Fruit fly (Drosophila melanogaster) whole organism, embryonic: Measurements from ENCODE around the gene CG42487.

Source experiments
- Ada2b ChIP-seq: fragments of 200-800 bp; sonication (Bioruptor generic); IDR thresholded peaks from 2 replicates; pipeline ENCODE4 v1.3.6; 2022; ENCODE audit warnings: missing biosample characterization, missing genetic modification characterization
- Atf6 ChIP-seq: fragments of 200-800 bp; sonication (Bioruptor generic); IDR thresholded peaks from 2 replicates; pipeline ENCODE4 v1.3.6; 2022; ENCODE audit warnings: missing biosample characterization, missing genetic modification characterization
- CG1024 ChIP-seq: fragments of 200-800 bp; sonication (Bioruptor generic); IDR thresholded peaks from 2 replicates; pipeline ENCODE4 v1.3.6; 2022; ENCODE audit warnings: missing biosample characterization, missing genetic modification characterization
- CG12104 ChIP-seq: fragments of 200-800 bp; sonication (Bioruptor generic); optimal IDR thresholded peaks from 3 replicates; lab custom pipeline; 2016; ENCODE audit warnings: missing biosample characterization, missing genetic modification characterization
- CG12391 ChIP-seq: fragments of 200-800 bp; sonication (Bioruptor generic); optimal IDR thresholded peaks from 3 replicates; lab custom pipeline; 2018; ENCODE audit warnings: missing biosample characterization, mild to moderate bottlenecking, missing genetic modification characterization, moderate library complexity
- CG13424 ChIP-seq: fragments of 200-800 bp; sonication (Bioruptor generic); optimal IDR thresholded peaks from 2 replicates; lab custom pipeline; 2019; ENCODE audit warnings: missing biosample characterization, mild to moderate bottlenecking, missing genetic modification characterization, moderate library complexity
- CG13894 ChIP-seq: fragments of 200-800 bp; sonication (Bioruptor generic); optimal IDR thresholded peaks from 3 replicates; lab custom pipeline; 2018; ENCODE audit warnings: missing biosample characterization, mild to moderate bottlenecking, missing genetic modification characterization, moderate library complexity
- CG15011 ChIP-seq: fragments of 200-800 bp; sonication (Bioruptor generic); optimal IDR thresholded peaks from 3 replicates; lab custom pipeline; 2018; ENCODE audit warnings: missing biosample characterization, mild to moderate bottlenecking, missing genetic modification characterization
- CG1529 ChIP-seq: fragments of 200-800 bp; sonication (Bioruptor generic); optimal IDR thresholded peaks from 3 replicates; lab custom pipeline; 2018; ENCODE audit warnings: missing biosample characterization, missing genetic modification characterization
- CG15696 ChIP-seq: fragments of 200-800 bp; sonication (Bioruptor generic); optimal IDR thresholded peaks from 2 replicates; lab custom pipeline; 2019; ENCODE audit warnings: missing biosample characterization, mild to moderate bottlenecking, missing genetic modification characterization, moderate library complexity
- CG16813 ChIP-seq: fragments of 200-800 bp; sonication (Bioruptor generic); IDR thresholded peaks from 3 replicates; pipeline ENCODE4 v1.3.6; 2022; ENCODE audit warnings: missing biosample characterization, missing genetic modification characterization; ENCODE audit not compliant: partially characterized antibody
- CG16863 ChIP-seq: fragments of 200-800 bp; sonication (Bioruptor generic); optimal IDR thresholded peaks from 3 replicates; lab custom pipeline; 2016; ENCODE audit warnings: missing biosample characterization, missing genetic modification characterization
- CG17385 ChIP-seq: fragments of 200-800 bp; sonication (Bioruptor generic); optimal IDR thresholded peaks from 3 replicates; lab custom pipeline; 2018; ENCODE audit warnings: missing biosample characterization, mild to moderate bottlenecking, missing genetic modification characterization
- CG1792 ChIP-seq: fragments of 200-800 bp; sonication (Bioruptor generic); optimal IDR thresholded peaks from 2 replicates; lab custom pipeline; 2016; ENCODE audit warnings: missing biosample characterization, missing genetic modification characterization
- CG18011 ChIP-seq: fragments of 200-800 bp; sonication (Bioruptor generic); optimal IDR thresholded peaks from 2 replicates; lab custom pipeline; 2017; ENCODE audit warnings: missing biosample characterization, missing genetic modification characterization, mild to moderate bottlenecking, moderate library complexity, missing genotype
- CG2889 ChIP-seq: fragments of 200-800 bp; sonication (Bioruptor generic); IDR thresholded peaks from 3 replicates; pipeline ENCODE4 v1.3.6; 2022; ENCODE audit warnings: missing biosample characterization, missing genetic modification characterization
- CG30020 ChIP-seq: fragments of 200-800 bp; optimal IDR thresholded peaks from 2 replicates; lab custom pipeline; 2019; ENCODE audit warnings: missing biosample characterization, mild to moderate bottlenecking, missing genetic modification characterization, moderate library complexity
- CG31365 ChIP-seq: fragments of 200-800 bp; sonication (Bioruptor generic); optimal IDR thresholded peaks from 2 replicates; lab custom pipeline; 2018; ENCODE audit warnings: missing biosample characterization, mild to moderate bottlenecking, missing genetic modification characterization
- CG3281 ChIP-seq: fragments of 200-800 bp; sonication (Bioruptor generic); optimal IDR thresholded peaks from 3 replicates; lab custom pipeline; 2017; ENCODE audit warnings: missing biosample characterization, mild to moderate bottlenecking, missing genetic modification characterization
- CG33557 ChIP-seq: fragments of 200-800 bp; sonication (Bioruptor generic); optimal IDR thresholded peaks from 2 replicates; lab custom pipeline; 2019; ENCODE audit warnings: missing biosample characterization, mild to moderate bottlenecking, missing genetic modification characterization, moderate library complexity
- CG34224 ChIP-seq: fragments of 200-800 bp; sonication (Bioruptor generic); IDR thresholded peaks from 3 replicates; pipeline ENCODE4 v1.3.6; 2022; ENCODE audit warnings: missing biosample characterization, missing genetic modification characterization; ENCODE audit not compliant: partially characterized antibody
- CG4820 ChIP-seq: fragments of 200-800 bp; sonication (Bioruptor generic); optimal IDR thresholded peaks from 3 replicates; lab custom pipeline; 2016; ENCODE audit warnings: missing biosample characterization, missing genetic modification characterization
- CG5953 ChIP-seq: fragments of 200-800 bp; sonication (Bioruptor generic); IDR thresholded peaks from 2 replicates; pipeline ENCODE4 v1.3.6; 2022; ENCODE audit warnings: missing biosample characterization, missing genetic modification characterization
- CG6765 ChIP-seq: fragments of 200-800 bp; sonication (Bioruptor generic); optimal IDR thresholded peaks from 3 replicates; lab custom pipeline; 2017; ENCODE audit warnings: missing biosample characterization, mild to moderate bottlenecking, missing genetic modification characterization
- CG7786 ChIP-seq: fragments of 200-800 bp; sonication (Bioruptor generic); optimal IDR thresholded peaks from 2 replicates; lab custom pipeline; 2016; ENCODE audit warnings: missing biosample characterization, missing genetic modification characterization
- CG8765 ChIP-seq: fragments of 200-800 bp; sonication (Bioruptor generic); IDR thresholded peaks from 2 replicates; pipeline ENCODE4 v1.3.6; 2022; ENCODE audit warnings: missing biosample characterization, missing genetic modification characterization
- CG9437 ChIP-seq: fragments of 200-800 bp; sonication (Bioruptor generic); optimal IDR thresholded peaks from 2 replicates; lab custom pipeline; 2018; ENCODE audit warnings: missing biosample characterization, mild to moderate bottlenecking, missing genetic modification characterization
- CG9727 ChIP-seq: fragments of 200-800 bp; sonication (Bioruptor generic); optimal IDR thresholded peaks from 3 replicates; lab custom pipeline; 2017; ENCODE audit warnings: missing biosample characterization, mild to moderate bottlenecking, missing genetic modification characterization
- Dad ChIP-seq: fragments of 200-800 bp; sonication (Bioruptor generic); optimal IDR thresholded peaks from 3 replicates; lab custom pipeline; 2016; ENCODE audit warnings: missing biosample characterization, missing genetic modification characterization
- Doc2 ChIP-seq: fragments of 200-800 bp; sonication (Bioruptor generic); IDR thresholded peaks from 2 replicates; pipeline ENCODE4 v1.3.6; 2022; ENCODE audit warnings: missing biosample characterization, missing genetic modification characterization
- GATAe ChIP-seq: fragments of 200-800 bp; sonication (Bioruptor generic); conservative IDR thresholded peaks from 2 replicates; pipeline ENCODE4 v1.3.6; 2022; ENCODE audit warnings: missing biosample characterization, missing genetic modification characterization
- Gsc ChIP-seq: fragments of 200-800 bp; sonication (Bioruptor generic); IDR thresholded peaks from 2 replicates; pipeline ENCODE4 v1.3.6; 2022; ENCODE audit warnings: missing biosample characterization, missing genetic modification characterization
- H15 ChIP-seq: fragments of 200-800 bp; sonication (Bioruptor generic); IDR thresholded peaks from 3 replicates; pipeline ENCODE4 v1.3.6; 2022; ENCODE audit warnings: missing biosample characterization, missing genetic modification characterization
- HLH4C ChIP-seq: fragments of 200-800 bp; sonication (Bioruptor generic); IDR thresholded peaks from 3 replicates; pipeline ENCODE4 v1.3.6; 2022; ENCODE audit warnings: missing biosample characterization, missing genetic modification characterization; ENCODE audit not compliant: partially characterized antibody
- HmgZ ChIP-seq: fragments of 200-800 bp; sonication (Bioruptor generic); optimal IDR thresholded peaks from 2 replicates; lab custom pipeline; 2018; ENCODE audit warnings: missing biosample characterization, mild to moderate bottlenecking, missing genetic modification characterization
- Hmr ChIP-seq: fragments of 200-800 bp; sonication (Bioruptor generic); optimal IDR thresholded peaks from 3 replicates; lab custom pipeline; 2017; ENCODE audit warnings: mild to moderate bottlenecking, missing biosample characterization, missing genetic modification reagents, missing genetic modification characterization
- Hr78 ChIP-seq, 2 experiments: fragments of 200-800 bp in 1 of 2; fragments of >200 bp in 1 of 2; sonication (Bioruptor generic) in 1 of 2; optimal IDR thresholded peaks; 2 replicates each; lab custom pipeline; 2017 to 2019; ENCODE audit warnings: missing biosample characterization in 2 of 2, missing genetic modification characterization in 2 of 2, mild to moderate bottlenecking in 1 of 2, moderate library complexity in 1 of 2
- Lhr ChIP-seq: fragments of 200-800 bp; sonication (Bioruptor generic); optimal IDR thresholded peaks from 3 replicates; lab custom pipeline; 2017; ENCODE audit warnings: mild to moderate bottlenecking, missing biosample characterization, missing genetic modification reagents, missing genetic modification characterization
- chif ChIP-seq, 2 experiments: fragments of 200-800 bp; sonication (Bioruptor generic); optimal IDR thresholded peaks; 3 replicates each; lab custom pipeline; 2016; ENCODE audit warnings: missing biosample characterization in 2 of 2, missing genetic modification characterization in 2 of 2
- crol ChIP-seq: fragments of 200-800 bp; sonication (Bioruptor generic); IDR thresholded peaks from 2 replicates; pipeline ENCODE4 v1.3.6; 2022; ENCODE audit warnings: missing biosample characterization, missing genetic modification characterization
- disco-r ChIP-seq: fragments of 200-800 bp; sonication (Bioruptor generic); optimal IDR thresholded peaks from 2 replicates; lab custom pipeline; 2016; ENCODE audit warnings: missing biosample characterization, missing genetic modification characterization
- emc ChIP-seq: fragments of 200-800 bp; sonication (Bioruptor generic); optimal IDR thresholded peaks from 2 replicates; lab custom pipeline; 2016; ENCODE audit warnings: missing biosample characterization, missing genetic modification characterization
- fru ChIP-seq: fragments of >200 bp; optimal IDR thresholded peaks from 2 replicates; lab custom pipeline; 2017
- fu2 ChIP-seq: fragments of 200-800 bp; sonication (Bioruptor generic); optimal IDR thresholded peaks from 2 replicates; lab custom pipeline; 2016; ENCODE audit warnings: missing biosample characterization, missing genetic modification characterization
- gfzf ChIP-seq: fragments of 200-800 bp; sonication (Bioruptor generic); optimal IDR thresholded peaks from 2 replicates; lab custom pipeline; 2016; ENCODE audit warnings: missing biosample characterization, mild to moderate bottlenecking, missing genetic modification characterization, moderate library complexity
- her ChIP-seq: fragments of 200-800 bp; sonication (Bioruptor generic); optimal IDR thresholded peaks from 2 replicates; lab custom pipeline; 2016; ENCODE audit warnings: missing biosample characterization, missing genetic modification characterization
- lmd ChIP-seq: fragments of 200-800 bp; sonication (Bioruptor generic); IDR thresholded peaks from 2 replicates; pipeline ENCODE4 v1.3.6; 2022; ENCODE audit warnings: missing biosample characterization, missing genetic modification characterization
- pum ChIP-seq: fragments of 200-800 bp; sonication (Bioruptor generic); optimal IDR thresholded peaks from 2 replicates; lab custom pipeline; 2016; ENCODE audit warnings: missing biosample characterization, missing genetic modification characterization
- schlank ChIP-seq: fragments of 200-800 bp; sonication (Bioruptor generic); optimal IDR thresholded peaks from 2 replicates; lab custom pipeline; 2018; ENCODE audit warnings: missing biosample characterization, mild to moderate bottlenecking, missing genetic modification characterization
- sug ChIP-seq: fragments of 200-800 bp; optimal IDR thresholded peaks from 2 replicates; lab custom pipeline; 2019; ENCODE audit warnings: missing biosample characterization, mild to moderate bottlenecking, missing genetic modification characterization, moderate library complexity
- ttk ChIP-seq: fragments of 200-800 bp; sonication (Bioruptor generic); IDR thresholded peaks from 2 replicates; pipeline ENCODE4 v2.1.2; 2022; ENCODE audit warnings: missing biosample characterization, missing genetic modification characterization
- wdn ChIP-seq: fragments of 200-800 bp; sonication (Bioruptor generic); IDR thresholded peaks from 2 replicates; pipeline ENCODE4 v1.3.6; 2022; ENCODE audit warnings: missing biosample characterization, missing genetic modification characterization

CG42487 gene

dm6 chr3R:27919385-27919789 lies 39.7 kb downstream of the CG42487 start, which contains the start of gene Boh1 (continued):
- TF ChIP-seq Atf6 (no peak), CG1024 (no peak), schlank (tag; lab: Kevin White, UChicago) (no peak), Hmr (peak; percentile 36), CG33557 (GFP tag; lab: Kevin White, UChicago) (peak; percentile 37), Hr78 (GFP tag; optimal IDR thresholded peaks at IDR 0.05; lab: Kevin White, UChicago) (no peak), CG17385 (GFP tag; lab: Kevin White, UChicago) (peak; percentile 52), CG16863 (GFP tag; lab: Kevin White, UChicago) (no peak), fu2 (GFP tag; lab: Kevin White, UChicago) (no peak), wdn (GFP tag; lab: Robert Waterston, UW) (no peak), CG8765 (no peak), CG9437 (GFP tag; lab: Kevin White, UChicago) (no peak), CG30020 (tag; lab: Kevin White, UChicago) (peak; percentile 47), Gsc (no peak), disco-r (GFP tag; lab: Kevin White, UChicago) (no peak), CG6765 (GFP tag; lab: Kevin White, UChicago) (peak; percentile 37), Doc2 (GFP tag; lab: Robert Waterston, UW) (no peak), ttk (GFP tag; lab: Robert Waterston, UW) (no peak), CG31365 (tag; lab: Kevin White, UChicago) (no peak), CG34224 (no peak), CG1792 (GFP tag; lab: Kevin White, UChicago) (no peak), CG13424 (tag; lab: Kevin White, UChicago) (peak; percentile 51), GATAe (no peak), fru (lab: Kevin White, UChicago) (no peak), HLH4C (GFP tag; lab: Robert Waterston, UW) (no peak), CG12104 (no peak), gfzf (no peak), chif (GFP tag; optimal IDR thresholded peaks at IDR 0.05; lab: Kevin White, UChicago) (no peak), Ada2b (GFP tag; lab: Robert Waterston, UW) (no peak), her (GFP tag; lab: Kevin White, UChicago) (no peak), Lhr (no peak), CG13894 (tag; lab: Kevin White, UChicago) (no peak), CG18011 (GFP tag; lab: Kevin White, UChicago) (no peak), CG2889 (GFP tag; lab: Robert Waterston, UW) (no peak), CG5953 (GFP tag; lab: Robert Waterston, UW) (no peak), CG15696 (no peak), CG1529 (GFP tag; lab: Kevin White, UChicago) (no peak), CG12391 (tag; lab: Kevin White, UChicago) (peak; percentile 61), Dad (GFP tag; lab: Kevin White, UChicago) (no peak), CG3281 (GFP tag; lab: Kevin White, UChicago) (peak; percentile 16), crol (no peak), CG4820 (GFP tag; lab: Kevin White, UChicago) (no peak), lmd (no peak), emc (GFP tag; lab: Kevin White, UChicago) (no peak), CG9727 (GFP tag; lab: Kevin White, UChicago) (peak; percentile 12), CG15011 (GFP tag; lab: Kevin White, UChicago) (no peak), H15 (GFP tag; lab: Robert Waterston, UW) (no peak), CG7786 (GFP tag; lab: Kevin White, UChicago) (no peak), pum (GFP tag; lab: Kevin White, UChicago) (no peak), CG16813 (GFP tag; lab: Robert Waterston, UW) (no peak), sug (tag; lab: Kevin White, UChicago) (peak; percentile 48), HmgZ (tag; lab: Kevin White, UChicago) (peak; percentile 34)
